Fruit fly (Drosophila melanogaster) whole organism: ENCODE results near the gene HIPP1.

ENCODE experiments used
- CG8478 ChIP-seq: fragments of >200 bp; optimal IDR thresholded peaks from 2 replicates; lab custom pipeline; 2018; ENCODE audit warnings: inconsistent platforms
- EcR ChIP-seq, 2 experiments: fragments of >200 bp; optimal IDR thresholded peaks; 2 replicates each; lab custom pipeline; 2017; ENCODE audit warnings: missing biosample characterization in 2 of 2, missing genetic modification characterization in 2 of 2, missing genetic modification reagents in 2 of 2
- psq ChIP-seq: fragments of >200 bp; optimal IDR thresholded peaks from 2 replicates; lab custom pipeline; 2017
- usp ChIP-seq: fragments of >200 bp; optimal IDR thresholded peaks from 2 replicates; lab custom pipeline; 2017; ENCODE audit warnings: missing biosample characterization, missing genetic modification characterization, mixed read lengths

Gene HIPP1

dm6 chr3L:20848572-20848971 lies 39.1 kb downstream of the HIPP1 start:
- TF ChIP-seq EcR (GFP tag; optimal IDR thresholded peaks at IDR 0.05; lab: Kevin White, UChicago): no peak
- TF ChIP-seq usp: no peak
- no peak for TF ChIP-seq psq (lab: Kevin White, UChicago)

dm6 chr3L:20857609-20858008 lies 48.1 kb downstream of the HIPP1 start:
- no peak for TF ChIP-seq EcR (GFP tag; optimal IDR thresholded peaks at IDR 0.05; lab: Kevin White, UChicago)
- no peak for TF ChIP-seq CG8478
